Worm (Caenorhabditis elegans): ENCODE results near the gene npp-24.

ce11 chrII:5521411-5521810, 15.7 kb downstream of the npp-24 start, which contains the start of gene ZK177.12:
- TF ChIP-seq ztf-11 (tag; optimal IDR thresholded peaks at IDR 0.05) (no peak), alr-1 (tag; optimal IDR thresholded peaks at IDR 0.05; ENCODE audit: borderline replicate concordance) (no peak), lin-39 (tag; optimal IDR thresholded peaks at IDR 0.05) (no peak), unc-130 (tag; optimal IDR thresholded peaks at IDR 0.05) (no peak), mdl-1 (tag; optimal IDR thresholded peaks at IDR 0.05) (no peak), elt-3 (tag; optimal IDR thresholded peaks at IDR 0.05) (no peak), Y116A8C.19 (tag; optimal IDR thresholded peaks at IDR 0.05; ENCODE audit: borderline replicate concordance) (no peak), lsy-2 (tag; optimal IDR thresholded peaks at IDR 0.05) (no peak), tbx-2 (tag; optimal IDR thresholded peaks at IDR 0.05) (no peak), nhr-12 (tag; optimal IDR thresholded peaks at IDR 0.05) (no peak)
